Fruit fly (Drosophila melanogaster) whole organism, embryonic: ENCODE data around the gene CG8892.
A peak's percentile ranks its signal among the peaks of the same experiment; 100 is the strongest.

Experiments used
- Ada2b ChIP-seq: fragments of 200-800 bp; sonication (Bioruptor generic); IDR thresholded peaks from 2 replicates; pipeline ENCODE4 v1.3.6; 2022; ENCODE audit warnings: missing biosample characterization, missing genetic modification characterization
- Asciz ChIP-seq: fragments of 200-800 bp; sonication (Bioruptor generic); optimal IDR thresholded peaks from 2 replicates; lab custom pipeline; 2017; ENCODE audit warnings: missing biosample characterization, mild to moderate bottlenecking, missing genetic modification characterization, missing genetic modification reagents
- CG10959 ChIP-seq: fragments of 200-800 bp; sonication (Bioruptor generic); IDR thresholded peaks from 2 replicates; pipeline ENCODE4 v1.3.6; 2022; ENCODE audit warnings: missing biosample characterization, missing genetic modification characterization
- CG11723 ChIP-seq: fragments of 200-800 bp; sonication (Bioruptor generic); optimal IDR thresholded peaks from 2 replicates; lab custom pipeline; 2017; ENCODE audit warnings: missing biosample characterization, mild to moderate bottlenecking, missing genetic modification characterization
- CG13624 ChIP-seq: fragments of 200-800 bp; sonication (Bioruptor generic); optimal IDR thresholded peaks from 2 replicates; lab custom pipeline; 2016; ENCODE audit warnings: missing biosample characterization, missing genetic modification characterization
- CG15514 ChIP-seq: fragments of 200-800 bp; sonication (Bioruptor generic); optimal IDR thresholded peaks from 3 replicates; lab custom pipeline; 2017; ENCODE audit warnings: missing biosample characterization, missing genetic modification characterization, mild to moderate bottlenecking, moderate library complexity, missing genetic modification reagents
- CG18619 ChIP-seq: fragments of 200-800 bp; sonication (Bioruptor generic); optimal IDR thresholded peaks from 3 replicates; lab custom pipeline; 2017; ENCODE audit warnings: missing biosample characterization, mild to moderate bottlenecking, missing genetic modification characterization
- CG2129 ChIP-seq: fragments of 200-800 bp; sonication (Bioruptor generic); IDR thresholded peaks from 2 replicates; pipeline ENCODE4 v1.3.6; 2022; ENCODE audit warnings: missing biosample characterization, missing genetic modification characterization; ENCODE audit not compliant: partially characterized antibody
- CG2875 ChIP-seq: fragments of 200-800 bp; sonication (Bioruptor generic); optimal IDR thresholded peaks from 2 replicates; lab custom pipeline; 2017; ENCODE audit warnings: missing biosample characterization, mild to moderate bottlenecking, missing genetic modification characterization, missing genetic modification reagents
- CG2889 ChIP-seq: fragments of 200-800 bp; sonication (Bioruptor generic); IDR thresholded peaks from 3 replicates; pipeline ENCODE4 v1.3.6; 2022; ENCODE audit warnings: missing biosample characterization, missing genetic modification characterization
- CG31388 ChIP-seq: fragments of 200-800 bp; sonication (Bioruptor generic); optimal IDR thresholded peaks from 2 replicates; lab custom pipeline; 2016; ENCODE audit warnings: missing biosample characterization, missing genetic modification characterization
- CG32532 ChIP-seq: fragments of 200-800 bp; sonication (Bioruptor generic); IDR thresholded peaks from 2 replicates; pipeline ENCODE4 v1.3.6; 2022; ENCODE audit warnings: missing biosample characterization, missing genetic modification characterization
- CG33557 ChIP-seq: fragments of 200-800 bp; sonication (Bioruptor generic); optimal IDR thresholded peaks from 2 replicates; lab custom pipeline; 2019; ENCODE audit warnings: missing biosample characterization, mild to moderate bottlenecking, missing genetic modification characterization, moderate library complexity
- CG4328 ChIP-seq: fragments of 200-800 bp; sonication (Bioruptor generic); optimal IDR thresholded peaks from 3 replicates; lab custom pipeline; 2017; ENCODE audit warnings: missing biosample characterization, missing genetic modification reagents, missing genetic modification characterization
- CG8765 ChIP-seq: fragments of 200-800 bp; sonication (Bioruptor generic); IDR thresholded peaks from 2 replicates; pipeline ENCODE4 v1.3.6; 2022; ENCODE audit warnings: missing biosample characterization, missing genetic modification characterization
- Dfd ChIP-seq, 2 experiments: fragments of >200 bp; optimal IDR thresholded peaks; 2 replicates each; lab custom pipeline; 2017; ENCODE audit warnings: missing biosample characterization in 2 of 2, missing genetic modification characterization in 2 of 2
- Dip3 ChIP-seq: fragments of 200-800 bp; sonication (Bioruptor generic); optimal IDR thresholded peaks from 3 replicates; lab custom pipeline; 2016; ENCODE audit warnings: missing biosample characterization, missing genetic modification characterization
- Dll ChIP-seq: fragments of 200-800 bp; sonication (Bioruptor generic); IDR thresholded peaks from 4 replicates; pipeline ENCODE4 v1.3.6; 2022; ENCODE audit warnings: missing biosample characterization, missing genetic modification characterization; ENCODE audit not compliant: partially characterized antibody
- Eip74EF ChIP-seq, 2 experiments: fragments of 200-800 bp in 1 of 2; fragments of >200 bp in 1 of 2; sonication (Bioruptor generic) in 1 of 2; optimal IDR thresholded peaks; 2 replicates each; lab custom pipeline; 2017 to 2019; ENCODE audit warnings: missing biosample characterization in 2 of 2, missing genetic modification characterization in 2 of 2, mild to moderate bottlenecking in 1 of 2, moderate library complexity in 1 of 2
- Ets97D ChIP-seq: fragments of 200-800 bp; sonication (Bioruptor generic); optimal IDR thresholded peaks from 3 replicates; lab custom pipeline; 2016; ENCODE audit warnings: missing biosample characterization, missing genetic modification characterization
- HLH3B ChIP-seq: fragments of 200-800 bp; sonication (Bioruptor generic); IDR thresholded peaks from 2 replicates; pipeline ENCODE4 v1.3.6; 2022; ENCODE audit warnings: missing biosample characterization, missing genetic modification characterization
- MBD-R2 ChIP-seq: fragments of 200-800 bp; sonication (Bioruptor generic); IDR thresholded peaks from 2 replicates; pipeline ENCODE4 v1.3.6; 2022; ENCODE audit warnings: missing biosample characterization, missing genetic modification characterization
- Myb ChIP-seq: fragments of 200-800 bp; sonication (Bioruptor generic); optimal IDR thresholded peaks from 2 replicates; lab custom pipeline; 2016; ENCODE audit warnings: missing biosample characterization, missing genetic modification characterization
- PHDP ChIP-seq: fragments of 200-800 bp; sonication (Bioruptor generic); optimal IDR thresholded peaks from 3 replicates; lab custom pipeline; 2018; ENCODE audit warnings: missing biosample characterization, mild to moderate bottlenecking, missing genetic modification characterization, moderate library complexity
- Pdp1 ChIP-seq, 2 experiments: fragments of 200-800 bp; sonication (Bioruptor generic); optimal IDR thresholded peaks; 3 replicates each; lab custom pipeline; 2016; ENCODE audit warnings: missing biosample characterization in 2 of 2, missing genetic modification characterization in 2 of 2, mild to moderate bottlenecking in 1 of 2, moderate library complexity in 1 of 2
- Scr ChIP-seq: fragments of 200-800 bp; sonication (Bioruptor generic); IDR thresholded peaks from 2 replicates; pipeline ENCODE4 v1.3.6; 2022; ENCODE audit warnings: missing biosample characterization, missing genetic modification characterization; ENCODE audit not compliant: partially characterized antibody
- Side ChIP-seq: fragments of 200-800 bp; sonication (Bioruptor generic); optimal IDR thresholded peaks from 2 replicates; lab custom pipeline; 2016; ENCODE audit warnings: missing biosample characterization, missing genetic modification characterization
- Sox102F ChIP-seq: fragments of 200-800 bp; sonication (Bioruptor generic); optimal IDR thresholded peaks from 2 replicates; lab custom pipeline; 2018; ENCODE audit warnings: missing biosample characterization, mild to moderate bottlenecking, missing genetic modification characterization, moderate library complexity
- YL-1 ChIP-seq: fragments of 200-800 bp; sonication (Bioruptor generic); optimal IDR thresholded peaks from 3 replicates; lab custom pipeline; 2017; ENCODE audit warnings: missing biosample characterization, mild to moderate bottlenecking, missing genetic modification characterization
- ci ChIP-seq: fragments of 200-800 bp; sonication (Bioruptor generic); IDR thresholded peaks from 3 replicates; pipeline ENCODE4 v1.3.6; 2022; ENCODE audit warnings: missing biosample characterization, missing genetic modification characterization
- corto ChIP-seq: fragments of 200-800 bp; sonication (Bioruptor generic); optimal IDR thresholded peaks from 2 replicates; lab custom pipeline; 2016; ENCODE audit warnings: missing biosample characterization, mild to moderate bottlenecking, missing genetic modification characterization, moderate library complexity
- disco-r ChIP-seq: fragments of 200-800 bp; sonication (Bioruptor generic); optimal IDR thresholded peaks from 2 replicates; lab custom pipeline; 2016; ENCODE audit warnings: missing biosample characterization, missing genetic modification characterization
- dm ChIP-seq: fragments of 200-800 bp; sonication (Bioruptor generic); optimal IDR thresholded peaks from 3 replicates; lab custom pipeline; 2016; ENCODE audit warnings: missing biosample characterization, missing genetic modification characterization
- dysf ChIP-seq: fragments of 200-800 bp; sonication (Bioruptor generic); IDR thresholded peaks from 3 replicates; pipeline ENCODE4 v1.3.6; 2022; ENCODE audit warnings: missing biosample characterization, missing genetic modification characterization
- en ChIP-seq: fragments of 200-800 bp; sonication (Bioruptor generic); optimal IDR thresholded peaks from 2 replicates; lab custom pipeline; 2016; ENCODE audit warnings: missing biosample characterization, missing genetic modification characterization
- fru ChIP-seq: fragments of >200 bp; optimal IDR thresholded peaks from 2 replicates; lab custom pipeline; 2017
- gcm ChIP-seq: fragments of 200-800 bp; sonication (Bioruptor generic); optimal IDR thresholded peaks from 2 replicates; lab custom pipeline; 2019; ENCODE audit warnings: missing biosample characterization, mild to moderate bottlenecking, missing genetic modification characterization, moderate library complexity
- hth ChIP-seq: fragments of >200 bp; optimal IDR thresholded peaks from 2 replicates; lab custom pipeline; 2017; ENCODE audit warnings: inconsistent platforms
- insv ChIP-seq, 2 experiments: fragments of 200-800 bp; sonication (Bioruptor generic); optimal IDR thresholded peaks; 3 replicates each; lab custom pipeline; 2016 to 2018; ENCODE audit warnings: missing biosample characterization in 2 of 2, missing genetic modification characterization in 2 of 2
- kay ChIP-seq: fragments of 200-800 bp; sonication (Bioruptor generic); optimal IDR thresholded peaks from 2 replicates; lab custom pipeline; 2016; ENCODE audit warnings: missing biosample characterization, missing genetic modification characterization
- kni ChIP-seq: fragments of 200-800 bp; sonication (Bioruptor generic); optimal IDR thresholded peaks from 3 replicates; lab custom pipeline; 2017; ENCODE audit warnings: mild to moderate bottlenecking, missing biosample characterization, missing genetic modification reagents, missing genetic modification characterization
- lmd ChIP-seq: fragments of 200-800 bp; sonication (Bioruptor generic); IDR thresholded peaks from 2 replicates; pipeline ENCODE4 v1.3.6; 2022; ENCODE audit warnings: missing biosample characterization, missing genetic modification characterization
- nom ChIP-seq: fragments of 200-800 bp; sonication (Bioruptor generic); optimal IDR thresholded peaks from 2 replicates; lab custom pipeline; 2017; ENCODE audit warnings: missing biosample characterization, missing genetic modification characterization, mild to moderate bottlenecking, moderate library complexity, missing genetic modification reagents
- oc ChIP-seq: fragments of 200-800 bp; sonication (Bioruptor generic); optimal IDR thresholded peaks from 2 replicates; lab custom pipeline; 2018; ENCODE audit warnings: missing biosample characterization, mild to moderate bottlenecking, missing genetic modification characterization, moderate library complexity
- pho ChIP-seq: fragments of 200-800 bp; sonication (Bioruptor generic); optimal IDR thresholded peaks from 2 replicates; lab custom pipeline; 2016; ENCODE audit warnings: missing biosample characterization, missing genetic modification characterization
- schlank ChIP-seq: fragments of 200-800 bp; sonication (Bioruptor generic); optimal IDR thresholded peaks from 2 replicates; lab custom pipeline; 2018; ENCODE audit warnings: missing biosample characterization, mild to moderate bottlenecking, missing genetic modification characterization
- slou ChIP-seq: fragments of 200-800 bp; sonication (Bioruptor generic); optimal IDR thresholded peaks from 3 replicates; lab custom pipeline; 2016; ENCODE audit warnings: missing biosample characterization, missing genetic modification characterization
- tin ChIP-seq: fragments of 200-800 bp; sonication (Bioruptor generic); optimal IDR thresholded peaks from 3 replicates; lab custom pipeline; 2016; ENCODE audit warnings: missing biosample characterization, missing genetic modification characterization
- vfl ChIP-seq: fragments of 200-800 bp; sonication (Bioruptor generic); optimal IDR thresholded peaks from 2 replicates; lab custom pipeline; 2016; ENCODE audit warnings: missing biosample characterization, missing genetic modification characterization
- zf30C ChIP-seq: fragments of 200-800 bp; sonication (Bioruptor generic); optimal IDR thresholded peaks from 3 replicates; lab custom pipeline; 2018; ENCODE audit warnings: missing biosample characterization, mild to moderate bottlenecking, missing genetic modification characterization

CG8892 gene

dm6 chr2L:5010784-5011260 is 29.4 kb upstream of the CG8892 start, which contains the start of the genes CG31917, Tfb5 and SelT (continued):
- TF ChIP-seq gcm (GFP tag; lab: Kevin White, UChicago) (peak; percentile 61), CG15514 (GFP tag; lab: Kevin White, UChicago) (peak; percentile 60), kay (GFP tag; lab: Kevin White, UChicago) (peak; percentile 13), Sox102F (GFP tag; lab: Kevin White, UChicago) (peak; percentile 51), schlank (peak; percentile 3), PHDP (tag; lab: Kevin White, UChicago) (peak; percentile 68), lmd (GFP tag; lab: Robert Waterston, UW) (0 out of 2 replicates have a peak, but pooled peaks have one; percentile 16), Asciz (GFP tag; lab: Kevin White, UChicago) (no peak), pho (GFP tag; lab: Kevin White, UChicago) (peak; percentile 77), CG8765 (no peak), MBD-R2 (peak; percentile 93), fru (no peak), tin (GFP tag; lab: Kevin White, UChicago) (peak; percentile 51), nom (no peak), CG2875 (no peak), CG4328 (GFP tag; lab: Kevin White, UChicago) (peak; percentile 5), hth (lab: Kevin White, UChicago) (no peak), insv (GFP tag; optimal IDR thresholded peaks at IDR 0.05; lab: Kevin White, UChicago) (peak in 1 of 2 experiments; percentile 44), Dll (GFP tag; lab: Robert Waterston, UW) (peak; percentile 89), CG13624 (GFP tag; lab: Kevin White, UChicago) (peak; percentile 82), Myb (peak; percentile 14), Ets97D (GFP tag; lab: Kevin White, UChicago) (peak; percentile 65), Scr (GFP tag; lab: Robert Waterston, UW) (peak; percentile 86), YL-1 (GFP tag; lab: Kevin White, UChicago) (peak; percentile 73), CG31388 (no peak), kni (GFP tag; lab: Kevin White, UChicago) (no peak), CG2129 (peak; percentile 60), vfl (GFP tag; lab: Kevin White, UChicago) (peak; percentile 58), CG32532 (GFP tag; lab: Robert Waterston, UW) (peak; percentile 50; the same call in 1 of the 2 replicates), Ada2b (peak; percentile 46; the same call in 1 of the 2 replicates), dysf (GFP tag; lab: Robert Waterston, UW) (peak; percentile 57; the same call in 1 of the 3 replicates), corto (GFP tag; lab: Kevin White, UChicago) (no peak), Eip74EF (GFP tag; optimal IDR thresholded peaks at IDR 0.05; lab: Kevin White, UChicago) (peak in 1 of 2 experiments; percentile 4), slou (peak; percentile 39), CG33557 (GFP tag; lab: Kevin White, UChicago) (peak; percentile 56), CG2889 (GFP tag; lab: Robert Waterston, UW) (no peak), en (no peak), Dfd (GFP tag; optimal IDR thresholded peaks at IDR 0.05; lab: Kevin White, UChicago) (no peak), CG11723 (GFP tag; lab: Kevin White, UChicago) (no peak), disco-r (GFP tag; lab: Kevin White, UChicago) (peak; percentile 55), HLH3B (GFP tag; lab: Robert Waterston, UW) (peak; percentile 45; the same call in 1 of the 2 replicates), zf30C (GFP tag; lab: Kevin White, UChicago) (no peak), CG10959 (GFP tag; lab: Robert Waterston, UW) (no peak), dm (GFP tag; lab: Kevin White, UChicago) (peak; percentile 62), oc (no peak), Pdp1 (GFP tag; optimal IDR thresholded peaks at IDR 0.05; lab: Kevin White, UChicago) (peak; percentile 52 to 54), Side (GFP tag; lab: Kevin White, UChicago) (no peak), CG18619 (GFP tag; lab: Kevin White, UChicago) (no peak), Dip3 (GFP tag; lab: Kevin White, UChicago) (peak; percentile 29), ci (GFP tag; lab: Robert Waterston, UW) (no peak)
